Worm (Caenorhabditis elegans): ENCODE measurements around the gene dlc-5.

- TF ChIP-seq him-1 (tag; optimal IDR thresholded peaks at IDR 0.05), result no peak
- TF ChIP-seq dao-5 (tag; optimal IDR thresholded peaks at IDR 0.05), result no peak
- no peak for TF ChIP-seq W03F9.2 (tag; optimal IDR thresholded peaks at IDR 0.05)
Measured at ce11 chrIV:6417612-6418011, 20.4 kb upstream of the dlc-5 start.

All from whole organism, L4/young adult.